Worm (Caenorhabditis elegans) whole organism, early embryonic: Measurements from ENCODE around the gene K07E3.4.

Experiments used
- B0310.2 ChIP-seq: sonication (generic microtip); optimal IDR thresholded peaks from 2 replicates; lab custom pipeline; 2016; ENCODE audit warnings: mild to moderate bottlenecking, missing genetic modification characterization, missing compliant biosample characterization
- aly-1 ChIP-seq: sonication (generic microtip); optimal IDR thresholded peaks from 2 replicates; lab custom pipeline; 2016; ENCODE audit warnings: missing genetic modification characterization, missing compliant biosample characterization
- ama-1 ChIP-seq: fragments of 150-350 bp; optimal IDR thresholded peaks from 2 replicates; lab custom pipeline; 2014
- ceh-13 ChIP-seq: fragments of 200-800 bp; sonication (Bioruptor generic); optimal IDR thresholded peaks from 2 replicates; lab custom pipeline; 2018; ENCODE audit warnings: mild to moderate bottlenecking, missing genetic modification characterization, missing compliant biosample characterization
- ets-7 ChIP-seq: sonication (generic microtip); optimal IDR thresholded peaks from 2 replicates; lab custom pipeline; 2016; ENCODE audit warnings: missing genotype, missing genetic modification characterization, missing compliant biosample characterization
- flt-1 ChIP-seq: fragments of 200-800 bp; sonication (Bioruptor generic); IDR thresholded peaks from 2 replicates; pipeline ENCODE4 v1.3.6; 2022; ENCODE audit warnings: missing genetic modification characterization, missing compliant biosample characterization
- hmg-4 ChIP-seq: fragments of 200-800 bp; sonication (Bioruptor generic); optimal IDR thresholded peaks from 2 replicates; lab custom pipeline; 2018; ENCODE audit warnings: mild to moderate bottlenecking, missing genetic modification characterization, missing compliant biosample characterization
- hnd-1 ChIP-seq: sonication (generic microtip); optimal IDR thresholded peaks from 2 replicates; lab custom pipeline; 2016; ENCODE audit warnings: missing genetic modification characterization, missing compliant biosample characterization
- scrt-1 ChIP-seq: fragments of 200-800 bp; sonication (Bioruptor generic); IDR thresholded peaks from 2 replicates; pipeline ENCODE4 v1.3.6; 2022; ENCODE audit warnings: missing genetic modification characterization, missing compliant biosample characterization
- sea-1 ChIP-seq: fragments of 200-800 bp; sonication (Bioruptor generic); conservative IDR thresholded peaks from 2 replicates; pipeline ENCODE4 v1.3.6; 2022; ENCODE audit warnings: missing genetic modification characterization, missing compliant biosample characterization
- tbx-11 ChIP-seq: fragments of 200-800 bp; sonication (Bioruptor generic); IDR thresholded peaks from 2 replicates; pipeline ENCODE4 v1.3.6; 2022; ENCODE audit warnings: missing genetic modification characterization, missing compliant biosample characterization

DNA sequence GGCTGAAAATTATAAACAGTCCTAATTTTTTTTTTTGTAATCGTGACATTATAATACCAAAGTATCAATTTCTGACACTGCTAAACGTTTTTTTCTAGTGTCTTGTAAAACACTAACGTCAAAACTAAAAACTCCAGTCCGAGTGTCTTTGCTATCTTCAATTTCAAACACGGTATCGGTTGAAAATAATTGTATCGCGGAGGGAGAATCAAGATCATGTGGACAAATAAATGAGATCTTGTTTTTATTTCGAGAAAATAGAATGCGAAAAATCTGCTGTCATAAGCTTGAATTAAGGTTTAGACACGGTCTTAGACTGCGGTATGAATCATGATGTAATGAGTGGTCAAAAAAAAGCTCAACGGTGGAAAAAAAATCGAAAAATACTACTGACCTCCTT lies 35.2 kb downstream of the K07E3.4 start:
- TF ChIP-seq ama-1 (lab: Kevin White, UChicago), result no peak
- no peak for TF ChIP-seq flt-1 (GFP tag; lab: Robert Waterston, UW)
- TF ChIP-seq ceh-13, result no peak
- TF ChIP-seq B0310.2 (tag; lab: Kevin White, UChicago), result no peak
- TF ChIP-seq ets-7, result no peak
- TF ChIP-seq hnd-1, result no peak
- no peak for TF ChIP-seq sea-1 (GFP tag; lab: Robert Waterston, UW)
- no peak for TF ChIP-seq hmg-4
- TF ChIP-seq tbx-11 (GFP tag; lab: Robert Waterston, UW), result no peak
- no peak for TF ChIP-seq aly-1 (tag; lab: Kevin White, UChicago)
- TF ChIP-seq scrt-1 (GFP tag; lab: Robert Waterston, UW), result no peak
